Worm (Caenorhabditis elegans) whole organism, L2 larva: Measurements from ENCODE around the gene ztf-1.

Experiments
- C34F6.9 ChIP-seq: fragments of 150-350 bp; optimal IDR thresholded peaks from 2 replicates; lab custom pipeline; 2014; ENCODE audit warnings: missing biosample characterization, missing genetic modification characterization
- F13H6.1 ChIP-seq: sonication (generic microtip); optimal IDR thresholded peaks from 2 replicates; lab custom pipeline; 2016; ENCODE audit warnings: missing genetic modification characterization, missing compliant biosample characterization
- R02D3.7 ChIP-seq: fragments of 150-350 bp; optimal IDR thresholded peaks from 2 replicates; lab custom pipeline; 2014; ENCODE audit warnings: missing biosample characterization, missing genetic modification characterization
- Y55F3AM.14 ChIP-seq: fragments of 200-800 bp; sonication (Bioruptor generic); optimal IDR thresholded peaks from 2 replicates; lab custom pipeline; 2018; ENCODE audit warnings: mild to moderate bottlenecking, missing genetic modification characterization, missing compliant biosample characterization
- ama-1 ChIP-seq: fragments of 150-350 bp; optimal IDR thresholded peaks from 2 replicates; lab custom pipeline; 2018; ENCODE audit warnings: inconsistent platforms
- blmp-1 ChIP-seq: sonication (generic microtip); optimal IDR thresholded peaks from 2 replicates; lab custom pipeline; 2017; ENCODE audit warnings: missing genetic modification characterization, mild to moderate bottlenecking, missing compliant biosample characterization, antibody characterized with exemption, moderate library complexity; ENCODE audit not compliant: insufficient read depth
- ceh-82 ChIP-seq: fragments of 150-350 bp; optimal IDR thresholded peaks from 2 replicates; lab custom pipeline; 2014; ENCODE audit warnings: missing biosample characterization, missing genetic modification characterization
- crh-2 ChIP-seq: sonication (generic microtip); optimal IDR thresholded peaks from 2 replicates; lab custom pipeline; 2017; ENCODE audit warnings: missing biosample characterization, missing genetic modification characterization
- dmd-4 ChIP-seq: sonication (generic microtip); optimal IDR thresholded peaks from 2 replicates; lab custom pipeline; 2017; ENCODE audit warnings: missing biosample characterization, missing genetic modification characterization
- egl-27 ChIP-seq: sonication (generic microtip); optimal IDR thresholded peaks from 3 replicates; lab custom pipeline; 2017; ENCODE audit warnings: missing biosample characterization, missing genetic modification reagents, missing genetic modification characterization
- elt-1 ChIP-seq: fragments of 150-350 bp; optimal IDR thresholded peaks from 2 replicates; lab custom pipeline; 2014; ENCODE audit warnings: missing biosample characterization, missing genetic modification characterization
- elt-3 ChIP-seq: sonication (generic microtip); optimal IDR thresholded peaks from 2 replicates; lab custom pipeline; 2017; ENCODE audit warnings: missing biosample characterization, missing genetic modification characterization
- fos-1 ChIP-seq: fragments of 150-350 bp; optimal IDR thresholded peaks from 2 replicates; lab custom pipeline; 2014; ENCODE audit warnings: missing biosample characterization, missing genetic modification characterization
- gmeb-1 ChIP-seq: fragments of 150-350 bp; optimal IDR thresholded peaks from 2 replicates; lab custom pipeline; 2014; ENCODE audit warnings: missing biosample characterization, missing genetic modification characterization
- lin-11 ChIP-seq: fragments of 150-350 bp; sonication (generic microtip); optimal IDR thresholded peaks from 2 replicates; lab custom pipeline; 2014; ENCODE audit warnings: missing biosample characterization, missing genetic modification characterization, inconsistent platforms, mixed read lengths
- lin-13 ChIP-seq: fragments of 150-350 bp; optimal IDR thresholded peaks from 2 replicates; lab custom pipeline; 2014; ENCODE audit warnings: missing biosample characterization, missing genetic modification reagents, missing genetic modification characterization
- lin-39 ChIP-seq: fragments of 150-350 bp; optimal IDR thresholded peaks from 2 replicates; lab custom pipeline; 2014; ENCODE audit warnings: missing biosample characterization, missing genetic modification reagents, missing genetic modification characterization
- lsy-2 ChIP-seq, 2 experiments: fragments of 150-350 bp in 1 of 2; sonication (generic microtip) in 1 of 2; optimal IDR thresholded peaks; 2 replicates each; lab custom pipeline; 2014 to 2017; ENCODE audit warnings: missing biosample characterization in 2 of 2, missing genetic modification characterization in 2 of 2
- mab-5 ChIP-seq: fragments of 150-350 bp; optimal IDR thresholded peaks from 2 replicates; lab custom pipeline; 2014; ENCODE audit warnings: missing biosample characterization, missing genetic modification characterization
- mbf-1 ChIP-seq: sonication (generic microtip); optimal IDR thresholded peaks from 2 replicates; lab custom pipeline; 2017; ENCODE audit warnings: missing biosample characterization, missing genetic modification characterization
- mdl-1 ChIP-seq, 2 experiments: fragments of 150-350 bp in 1 of 2; sonication (generic microtip) in 1 of 2; optimal IDR thresholded peaks; 2 replicates each; lab custom pipeline; 2017; ENCODE audit warnings: missing biosample characterization in 2 of 2, missing genetic modification characterization in 2 of 2
- nhr-11 ChIP-seq: fragments of 150-350 bp; optimal IDR thresholded peaks from 2 replicates; lab custom pipeline; 2014; ENCODE audit warnings: missing biosample characterization, missing genetic modification characterization
- nhr-129 ChIP-seq: fragments of 150-350 bp; optimal IDR thresholded peaks from 2 replicates; lab custom pipeline; 2014; ENCODE audit warnings: missing biosample characterization, missing genetic modification characterization
- nhr-23 ChIP-seq: fragments of 150-350 bp; optimal IDR thresholded peaks from 2 replicates; lab custom pipeline; 2014; ENCODE audit warnings: missing biosample characterization, missing genetic modification reagents, missing genetic modification characterization
- nhr-237 ChIP-seq: fragments of 150-350 bp; optimal IDR thresholded peaks from 2 replicates; lab custom pipeline; 2014; ENCODE audit warnings: missing biosample characterization, missing genetic modification characterization
- nhr-6 ChIP-seq: fragments of 150-350 bp; optimal IDR thresholded peaks from 2 replicates; lab custom pipeline; 2014; ENCODE audit warnings: missing biosample characterization, missing genetic modification characterization
- peb-1 ChIP-seq: fragments of 150-350 bp; optimal IDR thresholded peaks from 2 replicates; lab custom pipeline; 2014; ENCODE audit warnings: missing biosample characterization, missing genetic modification characterization
- sem-4 ChIP-seq: fragments of 150-350 bp; optimal IDR thresholded peaks from 2 replicates; lab custom pipeline; 2014; ENCODE audit warnings: missing biosample characterization, missing genetic modification reagents, missing genetic modification characterization
- sma-3 ChIP-seq: sonication (generic microtip); optimal IDR thresholded peaks from 2 replicates; lab custom pipeline; 2016; ENCODE audit warnings: missing genetic modification reagents, missing genetic modification characterization, missing compliant biosample characterization
- sma-9 ChIP-seq, 2 experiments: fragments of 150-350 bp in 1 of 2; sonication (generic microtip) in 1 of 2; optimal IDR thresholded peaks; 2 replicates each; lab custom pipeline; 2014 to 2016; ENCODE audit warnings: missing genetic modification characterization in 2 of 2, mild to moderate bottlenecking in 1 of 2, missing biosample characterization in 1 of 2, missing compliant biosample characterization in 1 of 2, missing genetic modification reagents in 1 of 2, moderate library complexity in 1 of 2
- snpc-4 ChIP-seq: fragments of 150-350 bp; optimal IDR thresholded peaks from 2 replicates; lab custom pipeline; 2014; ENCODE audit warnings: missing biosample characterization, missing genetic modification characterization
- unc-39 ChIP-seq: fragments of 150-350 bp; optimal IDR thresholded peaks from 2 replicates; lab custom pipeline; 2014; ENCODE audit warnings: missing biosample characterization, missing genetic modification characterization
- unc-55 ChIP-seq: fragments of 150-350 bp; sonication (generic microtip); optimal IDR thresholded peaks from 3 replicates; lab custom pipeline; 2014; ENCODE audit warnings: missing biosample characterization, missing genetic modification reagents, missing genetic modification characterization
- zag-1 ChIP-seq: fragments of 150-350 bp; optimal IDR thresholded peaks from 2 replicates; lab custom pipeline; 2014; ENCODE audit warnings: missing biosample characterization, missing genetic modification characterization
- ztf-11 ChIP-seq: sonication (generic microtip); optimal IDR thresholded peaks from 2 replicates; lab custom pipeline; 2017; ENCODE audit warnings: missing biosample characterization, missing genetic modification characterization

The ztf-1 gene

DNA sequence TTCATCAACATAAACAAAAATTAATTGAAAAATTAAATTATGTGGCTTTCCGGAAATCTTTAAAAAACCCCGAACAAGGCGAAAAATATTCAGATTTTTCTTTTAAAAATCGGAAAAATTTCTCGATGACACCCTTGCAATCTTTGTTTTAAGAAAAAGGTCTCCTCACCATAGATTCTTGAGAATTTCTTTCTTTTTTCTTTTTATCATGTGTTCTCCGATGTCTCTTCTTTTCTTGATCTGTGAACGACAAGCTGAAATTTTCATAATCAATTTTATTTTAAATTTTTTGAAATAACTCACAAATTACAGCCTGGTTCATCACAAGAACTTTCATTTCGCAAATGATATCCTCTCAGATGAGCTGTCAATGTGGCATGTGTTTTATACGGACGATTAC lies 916 bp downstream of the ztf-1 start, which contains the start of the genes zfp-1 and F54F2.14:
zfp-1 (plus strand) TSS at position 301 of the 400 bp plus-strand sequence.
F54F2.14 (plus strand) TSS at position 312 of the 400 bp plus-strand sequence.
- no peak for TF ChIP-seq sma-9 (GFP tag; optimal IDR thresholded peaks at IDR 0.05; lab: Kevin White, UChicago)
- TF ChIP-seq sma-9 (tag; optimal IDR thresholded peaks at IDR 0.05; lab: Kevin White, UChicago): no peak
- no peak for TF ChIP-seq nhr-129 (tag; lab: Kevin White, UChicago)
- TF ChIP-seq sma-3 (GFP tag; lab: Kevin White, UChicago): no peak
- TF ChIP-seq blmp-1 (tag; lab: Kevin White, UChicago): no peak
- TF ChIP-seq fos-1 (tag; lab: Kevin White, UChicago): no peak
- TF ChIP-seq nhr-23: no peak
- TF ChIP-seq C34F6.9 (tag; lab: Kevin White, UChicago): no peak
- TF ChIP-seq mab-5 (tag; lab: Kevin White, UChicago): no peak
- no peak for TF ChIP-seq dmd-4
- TF ChIP-seq nhr-11: no peak
- no peak for TF ChIP-seq ceh-82 (tag; lab: Kevin White, UChicago)
- no peak for TF ChIP-seq zag-1 (tag; lab: Kevin White, UChicago)
- TF ChIP-seq R02D3.7 (tag; lab: Kevin White, UChicago): no peak
- no peak for TF ChIP-seq unc-39 (tag; lab: Kevin White, UChicago)
- no peak for TF ChIP-seq elt-1 (tag; lab: Kevin White, UChicago)
- no peak for TF ChIP-seq mbf-1 (tag; lab: Kevin White, UChicago)
- TF ChIP-seq F13H6.1 (tag; lab: Kevin White, UChicago): no peak
- no peak for TF ChIP-seq lin-13 (GFP tag; lab: Kevin White, UChicago)
- no peak for TF ChIP-seq mdl-1 (tag; optimal IDR thresholded peaks at IDR 0.05; lab: Kevin White, UChicago)
- no peak for TF ChIP-seq peb-1

DNA sequence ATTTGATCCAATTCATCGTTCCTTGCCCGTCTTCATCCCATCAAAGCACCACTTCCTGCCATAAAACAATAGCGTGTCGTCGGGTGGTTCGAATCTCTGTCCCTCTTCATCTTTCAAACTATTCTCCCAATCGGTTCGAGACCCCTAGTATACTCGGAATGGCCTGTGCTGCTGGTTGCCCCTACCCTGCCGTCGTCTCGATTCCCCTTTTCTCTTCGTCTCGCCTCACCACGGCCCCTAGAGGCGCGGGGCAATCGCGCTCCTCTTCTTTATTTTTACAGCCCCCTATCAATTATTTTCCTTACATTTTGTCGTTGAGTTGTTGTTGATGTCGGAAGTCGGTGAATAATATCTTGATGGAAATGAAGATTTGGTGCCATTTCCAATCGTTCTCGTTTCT lies 3.5 kb downstream of the ztf-1 start:
- peak; percentile 3 for TF ChIP-seq unc-55 (GFP tag; lab: Kevin White, UChicago)
- peak; percentile 16 for TF ChIP-seq F13H6.1 (tag; lab: Kevin White, UChicago)
- no peak for TF ChIP-seq lin-11 (tag; lab: Kevin White, UChicago)
- peak; percentile 33 for TF ChIP-seq C34F6.9 (tag; lab: Kevin White, UChicago)

DNA sequence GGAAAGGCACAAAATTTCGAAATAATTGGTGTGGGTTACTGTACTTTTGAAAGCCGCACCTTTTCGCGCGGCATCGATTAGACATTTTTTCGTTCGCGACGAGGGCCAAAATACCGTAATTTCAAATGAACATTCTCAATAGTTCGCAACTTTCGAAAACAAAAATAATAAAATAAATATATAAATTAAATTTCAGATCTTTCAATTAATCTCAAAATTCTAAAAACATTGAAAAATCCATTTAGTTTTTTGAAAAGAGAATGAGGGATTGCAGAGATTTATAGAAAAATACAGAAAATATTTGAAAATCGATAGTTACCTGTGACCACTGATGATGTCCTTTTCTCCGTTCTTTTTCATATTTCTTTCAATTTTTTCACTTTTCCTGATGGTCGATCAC lies 6.1 kb downstream of the ztf-1 start, which contains the start of gene K02D10.8:
K02D10.8 (plus strand) TSS at position 301 of the 400 bp plus-strand sequence.
- TF ChIP-seq elt-1 (tag; lab: Kevin White, UChicago) (no peak), peb-1 (no peak), Y55F3AM.14 (no peak), unc-55 (GFP tag; lab: Kevin White, UChicago) (no peak), lsy-2 (tag; optimal IDR thresholded peaks at IDR 0.05; lab: Kevin White, UChicago) (no peak), unc-39 (tag; lab: Kevin White, UChicago) (no peak), crh-2 (no peak), R02D3.7 (tag; lab: Kevin White, UChicago) (no peak), mbf-1 (tag; lab: Kevin White, UChicago) (no peak), F13H6.1 (tag; lab: Kevin White, UChicago) (no peak), elt-3 (no peak), egl-27 (tag; lab: Kevin White, UChicago) (no peak), nhr-6 (tag; lab: Kevin White, UChicago) (no peak), nhr-11 (no peak), zag-1 (tag; lab: Kevin White, UChicago) (no peak), ztf-11 (no peak), mdl-1 (tag; optimal IDR thresholded peaks at IDR 0.05; lab: Kevin White, UChicago) (no peak), sma-3 (GFP tag; lab: Kevin White, UChicago) (no peak)

DNA sequence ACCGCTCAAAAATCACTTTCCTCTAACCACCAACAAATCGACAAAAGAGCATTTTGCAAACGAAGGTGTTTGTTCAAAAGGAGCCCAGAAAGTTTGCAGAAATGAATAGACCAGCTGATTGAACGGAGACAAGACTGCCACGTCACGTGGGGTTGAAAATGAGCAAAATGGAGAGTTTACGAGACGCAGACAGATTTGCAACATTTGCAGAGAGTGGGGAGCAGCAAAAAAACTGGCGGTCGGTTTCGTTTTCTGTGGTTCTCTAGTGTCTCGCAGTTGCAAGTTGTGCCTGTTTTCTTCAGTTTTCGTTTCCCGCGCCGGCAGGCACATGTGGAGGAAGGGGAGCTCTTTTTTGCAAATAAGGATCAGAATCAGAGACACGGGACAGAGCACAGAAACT lies 6.7 kb downstream of the ztf-1 start:
- TF ChIP-seq sem-4 (tag; lab: Kevin White, UChicago): peak; percentile 12
- TF ChIP-seq sma-9 (GFP tag; optimal IDR thresholded peaks at IDR 0.05; lab: Kevin White, UChicago): peak; percentile 88
- no peak for TF ChIP-seq sma-9 (tag; optimal IDR thresholded peaks at IDR 0.05; lab: Kevin White, UChicago)
- TF ChIP-seq crh-2: peak; percentile 93
- no peak for TF ChIP-seq lin-13 (GFP tag; lab: Kevin White, UChicago)
- no peak for TF ChIP-seq peb-1
- TF ChIP-seq nhr-129 (tag; lab: Kevin White, UChicago): peak; percentile 91
- no peak for TF ChIP-seq ztf-11
- TF ChIP-seq nhr-237 (tag; lab: Kevin White, UChicago): no peak
- peak; percentile 53 for TF ChIP-seq lin-11 (tag; lab: Kevin White, UChicago)
- TF ChIP-seq lsy-2 (tag; optimal IDR thresholded peaks at IDR 0.05; lab: Kevin White, UChicago): peak in 1 of 2 experiments; percentile 59
- TF ChIP-seq mdl-1 (tag; optimal IDR thresholded peaks at IDR 0.05; lab: Kevin White, UChicago): peak; percentile 66 to 86
- no peak for TF ChIP-seq ama-1 (lab: Kevin White, UChicago)
- peak; percentile 54 for TF ChIP-seq unc-55 (GFP tag; lab: Kevin White, UChicago)
- no peak for TF ChIP-seq lin-39
- TF ChIP-seq snpc-4 (tag; lab: Kevin White, UChicago): no peak
- peak; percentile 87 for TF ChIP-seq C34F6.9 (tag; lab: Kevin White, UChicago)
- TF ChIP-seq ceh-82 (tag; lab: Kevin White, UChicago): no peak
- peak; percentile 18 for TF ChIP-seq gmeb-1 (tag; lab: Kevin White, UChicago)
- TF ChIP-seq fos-1 (tag; lab: Kevin White, UChicago): peak; percentile 57
- TF ChIP-seq mbf-1 (tag; lab: Kevin White, UChicago): no peak
- peak; percentile 81 for TF ChIP-seq F13H6.1 (tag; lab: Kevin White, UChicago)
- TF ChIP-seq, all 48 proteins: peak for 12
